Worm (Caenorhabditis elegans) whole organism, L3 larva: Measurements from ENCODE around the gene T19D7.5.

ENCODE experiments used
- egl-27 ChIP-seq: sonication (generic microtip); optimal IDR thresholded peaks from 4 replicates; lab custom pipeline; 2017; ENCODE audit warnings: missing biosample characterization, missing genetic modification reagents, missing genetic modification characterization
- lin-15B ChIP-seq: fragments of 150-350 bp; optimal IDR thresholded peaks from 2 replicates; lab custom pipeline; 2014; ENCODE audit warnings: missing biosample characterization, missing genetic modification characterization
- nhr-11 ChIP-seq: fragments of 150-350 bp; optimal IDR thresholded peaks from 2 replicates; lab custom pipeline; 2014; ENCODE audit warnings: missing biosample characterization, missing genetic modification characterization
- nhr-237 ChIP-seq: fragments of 150-350 bp; optimal IDR thresholded peaks from 2 replicates; lab custom pipeline; 2014; ENCODE audit warnings: missing biosample characterization, missing genetic modification characterization
- nhr-77 ChIP-seq: fragments of 150-350 bp; optimal IDR thresholded peaks from 2 replicates; lab custom pipeline; 2014; ENCODE audit warnings: missing biosample characterization, missing genetic modification characterization
- snpc-4 ChIP-seq: fragments of 150-350 bp; optimal IDR thresholded peaks from 2 replicates; lab custom pipeline; 2014; ENCODE audit warnings: missing biosample characterization, missing genetic modification characterization
- unc-39 ChIP-seq: sonication (generic microtip); optimal IDR thresholded peaks from 4 replicates; lab custom pipeline; 2017; ENCODE audit warnings: missing biosample characterization, missing genetic modification characterization
- unc-62 ChIP-seq: fragments of 150-350 bp; sonication (generic microtip); optimal IDR thresholded peaks from 4 replicates; lab custom pipeline; 2014; ENCODE audit warnings: missing biosample characterization, missing genetic modification reagents, missing genetic modification characterization
- zag-1 ChIP-seq: fragments of 150-350 bp; optimal IDR thresholded peaks from 2 replicates; lab custom pipeline; 2014; ENCODE audit warnings: missing biosample characterization, missing genetic modification characterization
- ztf-4 ChIP-seq: fragments of 150-350 bp; optimal IDR thresholded peaks from 2 replicates; lab custom pipeline; 2014; ENCODE audit warnings: missing biosample characterization, missing genetic modification characterization

DNA sequence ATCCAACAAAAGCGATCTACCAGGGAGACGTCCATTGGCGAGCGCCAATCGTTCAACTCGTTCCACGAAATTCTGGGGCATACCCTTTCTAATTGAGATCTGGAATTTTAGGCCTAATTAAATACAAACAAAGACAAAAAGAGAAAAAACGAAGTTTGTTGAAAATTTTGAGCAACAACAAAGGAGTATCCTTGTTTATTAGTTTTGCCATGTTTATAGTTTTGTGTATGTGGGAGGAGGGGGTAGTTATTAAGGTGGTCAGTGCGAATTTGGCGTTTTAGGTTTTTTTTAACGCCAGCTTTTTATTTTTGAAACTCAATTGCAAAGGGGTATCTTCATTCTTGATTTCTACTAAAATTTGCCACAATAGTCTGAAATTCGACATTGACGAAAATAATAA lies 48.4 kb upstream of the T19D7.5 start, which contains the start of gene irk-2:
- TF ChIP-seq unc-62 (GFP tag; lab: Kevin White, UChicago) = no peak
- no peak for TF ChIP-seq nhr-237
- no peak for TF ChIP-seq unc-39
- TF ChIP-seq lin-15B (tag; lab: Kevin White, UChicago) = no peak
- TF ChIP-seq zag-1 = no peak
- TF ChIP-seq snpc-4 = no peak
- TF ChIP-seq nhr-77 (tag; lab: Kevin White, UChicago) = no peak
- TF ChIP-seq egl-27 (tag; lab: Kevin White, UChicago) = no peak
- no peak for TF ChIP-seq nhr-11 (tag; lab: Kevin White, UChicago)
- no peak for TF ChIP-seq ztf-4 (tag; lab: Kevin White, UChicago)
